Fruit fly (Drosophila melanogaster) whole organism, embryonic: ENCODE results near the gene Hn.

Experiments
- Abd-B ChIP-seq: fragments of 200-800 bp; sonication (Bioruptor generic); optimal IDR thresholded peaks from 2 replicates; lab custom pipeline; 2018; ENCODE audit warnings: missing biosample characterization, mild to moderate bottlenecking, missing genetic modification characterization, moderate library complexity
- Atf6 ChIP-seq: fragments of 200-800 bp; sonication (Bioruptor generic); IDR thresholded peaks from 2 replicates; pipeline ENCODE4 v1.3.6; 2022; ENCODE audit warnings: missing biosample characterization, missing genetic modification characterization
- BEAF-32 ChIP-seq: fragments of 200-800 bp; sonication (Bioruptor generic); optimal IDR thresholded peaks from 3 replicates; lab custom pipeline; 2017; ENCODE audit warnings: missing biosample characterization, missing genetic modification characterization, mild to moderate bottlenecking, moderate library complexity, missing genetic modification reagents
- CG10366 ChIP-seq: fragments of 200-800 bp; sonication (Bioruptor generic); IDR thresholded peaks from 2 replicates; pipeline ENCODE4 v1.3.6; 2022; ENCODE audit warnings: missing biosample characterization, missing genetic modification characterization
- CG11247 ChIP-seq: fragments of 200-800 bp; sonication (Bioruptor generic); IDR thresholded peaks from 2 replicates; pipeline ENCODE4 v1.3.6; 2022; ENCODE audit warnings: missing biosample characterization, missing genetic modification characterization
- CG12104 ChIP-seq: fragments of 200-800 bp; sonication (Bioruptor generic); optimal IDR thresholded peaks from 3 replicates; lab custom pipeline; 2016; ENCODE audit warnings: missing biosample characterization, missing genetic modification characterization
- CG13296 ChIP-seq: fragments of 200-800 bp; sonication (Bioruptor generic); optimal IDR thresholded peaks from 3 replicates; lab custom pipeline; 2018; ENCODE audit warnings: missing biosample characterization, mild to moderate bottlenecking, missing genetic modification characterization
- CG15011 ChIP-seq: fragments of 200-800 bp; sonication (Bioruptor generic); optimal IDR thresholded peaks from 3 replicates; lab custom pipeline; 2018; ENCODE audit warnings: missing biosample characterization, mild to moderate bottlenecking, missing genetic modification characterization
- CG16813 ChIP-seq: fragments of 200-800 bp; sonication (Bioruptor generic); IDR thresholded peaks from 3 replicates; pipeline ENCODE4 v1.3.6; 2022; ENCODE audit warnings: missing biosample characterization, missing genetic modification characterization; ENCODE audit not compliant: partially characterized antibody
- CG18599 ChIP-seq: fragments of 200-800 bp; sonication (Bioruptor generic); optimal IDR thresholded peaks from 3 replicates; lab custom pipeline; 2017; ENCODE audit warnings: missing biosample characterization, missing genetic modification characterization, mild to moderate bottlenecking, moderate library complexity, missing genetic modification reagents
- CG30431 ChIP-seq: fragments of 200-800 bp; sonication (Bioruptor generic); optimal IDR thresholded peaks from 2 replicates; lab custom pipeline; 2017; ENCODE audit warnings: missing biosample characterization, missing genetic modification characterization
- CG32532 ChIP-seq: fragments of 200-800 bp; sonication (Bioruptor generic); IDR thresholded peaks from 2 replicates; pipeline ENCODE4 v1.3.6; 2022; ENCODE audit warnings: missing biosample characterization, missing genetic modification characterization
- CG32767 ChIP-seq: fragments of 200-800 bp; sonication (Bioruptor generic); IDR thresholded peaks from 2 replicates; pipeline ENCODE4 v1.3.6; 2022; ENCODE audit warnings: missing biosample characterization, missing genetic modification characterization
- CG34224 ChIP-seq: fragments of 200-800 bp; sonication (Bioruptor generic); IDR thresholded peaks from 3 replicates; pipeline ENCODE4 v1.3.6; 2022; ENCODE audit warnings: missing biosample characterization, missing genetic modification characterization; ENCODE audit not compliant: partially characterized antibody
- CG4360 ChIP-seq: fragments of 200-800 bp; sonication (Bioruptor generic); IDR thresholded peaks from 2 replicates; pipeline ENCODE4 v1.3.6; 2022; ENCODE audit warnings: missing biosample characterization, missing genetic modification characterization
- CG4707 ChIP-seq: fragments of 200-800 bp; sonication (Bioruptor generic); optimal IDR thresholded peaks from 2 replicates; lab custom pipeline; 2018; ENCODE audit warnings: missing biosample characterization, mild to moderate bottlenecking, missing genetic modification characterization, moderate library complexity
- CG7372 ChIP-seq: fragments of 200-800 bp; sonication (Bioruptor generic); IDR thresholded peaks from 2 replicates; pipeline ENCODE4 v1.3.6; 2022; ENCODE audit warnings: missing biosample characterization, missing genetic modification characterization
- CG8478 ChIP-seq: fragments of >200 bp; optimal IDR thresholded peaks from 2 replicates; lab custom pipeline; 2018
- CG9797 ChIP-seq: fragments of 200-800 bp; sonication (Bioruptor generic); optimal IDR thresholded peaks from 3 replicates; lab custom pipeline; 2018; ENCODE audit warnings: missing biosample characterization, mild to moderate bottlenecking, missing genetic modification characterization
- CG9932 ChIP-seq: fragments of 200-800 bp; sonication (Bioruptor generic); IDR thresholded peaks from 2 replicates; pipeline ENCODE4 v1.3.6; 2022; ENCODE audit warnings: missing biosample characterization, missing genetic modification characterization
- CrebB ChIP-seq: fragments of 200-800 bp; sonication (Bioruptor generic); optimal IDR thresholded peaks from 3 replicates; lab custom pipeline; 2018; ENCODE audit warnings: missing biosample characterization, mild to moderate bottlenecking, missing genetic modification characterization
- Dbx ChIP-seq: fragments of 200-800 bp; sonication (Bioruptor generic); IDR thresholded peaks from 3 replicates; pipeline ENCODE4 v1.3.6; 2022; ENCODE audit warnings: missing biosample characterization, missing genetic modification characterization
- Ets65A ChIP-seq: fragments of 200-800 bp; sonication (Bioruptor generic); peaks from one replicate; lab custom pipeline; 2016; ENCODE audit warnings: missing biosample characterization, missing genetic modification characterization
- H15 ChIP-seq: fragments of 200-800 bp; sonication (Bioruptor generic); IDR thresholded peaks from 3 replicates; pipeline ENCODE4 v1.3.6; 2022; ENCODE audit warnings: missing biosample characterization, missing genetic modification characterization
- HLH4C ChIP-seq: fragments of 200-800 bp; sonication (Bioruptor generic); IDR thresholded peaks from 3 replicates; pipeline ENCODE4 v1.3.6; 2022; ENCODE audit warnings: missing biosample characterization, missing genetic modification characterization; ENCODE audit not compliant: partially characterized antibody
- HmgZ ChIP-seq: fragments of 200-800 bp; sonication (Bioruptor generic); optimal IDR thresholded peaks from 2 replicates; lab custom pipeline; 2018; ENCODE audit warnings: missing biosample characterization, mild to moderate bottlenecking, missing genetic modification characterization
- Hr3 ChIP-seq: fragments of 200-800 bp; sonication (Bioruptor generic); optimal IDR thresholded peaks from 3 replicates; lab custom pipeline; 2016; ENCODE audit warnings: missing biosample characterization, missing genetic modification characterization
- NFAT ChIP-seq: fragments of 200-800 bp; sonication (Bioruptor generic); IDR thresholded peaks from 2 replicates; pipeline ENCODE4 v1.3.6; 2022; ENCODE audit warnings: missing biosample characterization, missing genetic modification characterization
- Nf-YA ChIP-seq: fragments of 200-800 bp; sonication (Bioruptor generic); IDR thresholded peaks from 2 replicates; pipeline ENCODE4 v1.3.6; 2022; ENCODE audit warnings: missing biosample characterization, missing genetic modification characterization
- Rx ChIP-seq: fragments of 200-800 bp; sonication (Bioruptor generic); IDR thresholded peaks from 2 replicates; pipeline ENCODE4 v1.3.6; 2022; ENCODE audit warnings: missing biosample characterization, missing genetic modification characterization
- Sox100B ChIP-seq: fragments of 200-800 bp; sonication (Bioruptor generic); optimal IDR thresholded peaks from 3 replicates; lab custom pipeline; 2018; ENCODE audit warnings: missing biosample characterization, mild to moderate bottlenecking, missing genetic modification characterization
- ab ChIP-seq: fragments of 200-800 bp; sonication (Bioruptor generic); optimal IDR thresholded peaks from 2 replicates; lab custom pipeline; 2016; ENCODE audit warnings: missing biosample characterization, missing genetic modification characterization
- bigmax ChIP-seq: fragments of 200-800 bp; sonication (Bioruptor generic); optimal IDR thresholded peaks from 2 replicates; lab custom pipeline; 2018; ENCODE audit warnings: missing biosample characterization, mild to moderate bottlenecking, missing genetic modification characterization
- bowl ChIP-seq: fragments of 200-800 bp; sonication (Bioruptor generic); IDR thresholded peaks from 2 replicates; pipeline ENCODE4 v1.3.6; 2022; ENCODE audit warnings: missing biosample characterization, missing genetic modification characterization
- caup ChIP-seq: fragments of 200-800 bp; sonication (Bioruptor generic); optimal IDR thresholded peaks from 3 replicates; lab custom pipeline; 2017; ENCODE audit warnings: missing biosample characterization, mild to moderate bottlenecking, missing genetic modification characterization, moderate library complexity; ENCODE audit not compliant: severe bottlenecking
- crp ChIP-seq, 2 experiments: fragments of 200-800 bp; sonication (Bioruptor generic); optimal IDR thresholded peaks; 2 replicates in 1 of 2; 3 replicates in 1 of 2; lab custom pipeline; 2017; ENCODE audit warnings: missing biosample characterization in 2 of 2, missing genetic modification characterization in 2 of 2, mild to moderate bottlenecking in 1 of 2, moderate library complexity in 1 of 2
- dan ChIP-seq: fragments of 200-800 bp; sonication (Bioruptor generic); IDR thresholded peaks from 2 replicates; pipeline ENCODE4 v1.3.6; 2022; ENCODE audit warnings: missing biosample characterization, missing genetic modification characterization
- dm ChIP-seq: fragments of 200-800 bp; sonication (Bioruptor generic); optimal IDR thresholded peaks from 3 replicates; lab custom pipeline; 2016; ENCODE audit warnings: missing biosample characterization, missing genetic modification characterization
- en ChIP-seq: fragments of 200-800 bp; sonication (Bioruptor generic); optimal IDR thresholded peaks from 2 replicates; lab custom pipeline; 2016; ENCODE audit warnings: missing biosample characterization, missing genetic modification characterization
- fd102C ChIP-seq: fragments of 200-800 bp; sonication (Bioruptor generic); optimal IDR thresholded peaks from 2 replicates; lab custom pipeline; 2018; ENCODE audit warnings: missing biosample characterization, mild to moderate bottlenecking, missing genetic modification characterization, moderate library complexity
- gcm2 ChIP-seq: fragments of 200-800 bp; sonication (Bioruptor generic); optimal IDR thresholded peaks from 2 replicates; lab custom pipeline; 2016; ENCODE audit warnings: missing biosample characterization, missing genetic modification characterization
- gt ChIP-seq: fragments of 200-800 bp; sonication (Bioruptor generic); IDR thresholded peaks from 2 replicates; pipeline ENCODE4 v1.3.6; 2022; ENCODE audit warnings: missing biosample characterization, missing genetic modification characterization
- lbe ChIP-seq: fragments of 200-800 bp; sonication (Bioruptor generic); optimal IDR thresholded peaks from 2 replicates; lab custom pipeline; 2016; ENCODE audit warnings: missing biosample characterization, mild to moderate bottlenecking, missing genetic modification characterization
- mirr ChIP-seq: fragments of 200-800 bp; sonication (Bioruptor generic); optimal IDR thresholded peaks from 3 replicates; lab custom pipeline; 2018; ENCODE audit warnings: missing biosample characterization, mild to moderate bottlenecking, missing genetic modification characterization
- mld ChIP-seq: fragments of 200-800 bp; sonication (Bioruptor generic); IDR thresholded peaks from 3 replicates; pipeline ENCODE4 v1.3.6; 2022; ENCODE audit warnings: missing biosample characterization, missing genetic modification characterization; ENCODE audit not compliant: partially characterized antibody
- onecut ChIP-seq: fragments of 200-800 bp; sonication (Bioruptor generic); IDR thresholded peaks from 2 replicates; pipeline ENCODE4 v1.3.6; 2022; ENCODE audit warnings: missing biosample characterization, missing genetic modification characterization
- pros ChIP-seq: fragments of 200-800 bp; sonication (Bioruptor generic); optimal IDR thresholded peaks from 3 replicates; lab custom pipeline; 2019; ENCODE audit warnings: missing biosample characterization, mild to moderate bottlenecking, missing genetic modification characterization, moderate library complexity
- shn ChIP-seq: fragments of 200-800 bp; sonication (Bioruptor generic); optimal IDR thresholded peaks from 3 replicates; lab custom pipeline; 2016; ENCODE audit warnings: missing biosample characterization, missing genetic modification characterization
- sqz ChIP-seq: fragments of 200-800 bp; sonication (Bioruptor generic); optimal IDR thresholded peaks from 3 replicates; lab custom pipeline; 2018; ENCODE audit warnings: missing biosample characterization, mild to moderate bottlenecking, missing genetic modification characterization

Hn gene

DNA sequence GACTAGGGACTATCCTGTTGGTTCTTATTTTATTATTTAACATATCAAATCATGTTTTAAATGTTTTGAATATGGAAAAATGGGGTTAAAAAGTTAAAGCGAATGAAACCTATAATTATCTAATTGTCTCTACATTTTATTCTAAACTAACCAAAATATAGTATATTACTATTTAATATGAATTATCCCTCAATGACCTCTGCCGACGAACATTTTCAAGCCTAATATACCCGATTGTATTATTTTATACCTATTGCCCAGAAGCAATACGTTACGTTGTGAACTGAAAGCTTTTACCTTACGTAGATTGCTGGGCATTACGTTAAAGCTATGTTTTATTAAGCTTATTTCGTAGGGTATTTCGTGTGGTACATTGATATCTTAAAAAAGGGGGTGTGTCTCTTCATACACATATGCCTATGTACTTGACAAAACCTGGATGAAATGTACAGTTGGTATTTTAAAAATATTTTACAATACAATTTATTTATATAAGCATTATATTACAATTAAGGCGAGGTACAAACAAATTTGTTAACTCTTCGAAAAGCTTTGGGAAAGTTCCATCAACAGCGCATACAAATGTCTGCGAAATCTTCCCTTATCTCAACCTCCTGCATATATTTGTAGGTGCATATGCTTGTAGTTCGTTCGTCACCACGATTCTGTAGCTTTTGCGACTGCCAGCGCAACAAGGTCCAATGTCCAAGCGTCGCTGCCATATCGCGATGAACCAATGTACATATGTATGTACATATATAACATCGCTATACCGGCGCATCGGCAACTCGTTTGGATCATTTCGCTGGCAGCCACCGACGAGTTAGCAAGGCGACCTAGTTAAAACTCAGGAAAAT lies 41.5 kb upstream of the Hn start, which contains the start of gene Mcad (continued):
- peak; percentile 95 for TF ChIP-seq CG13296 (GFP tag; lab: Kevin White, UChicago)
- TF ChIP-seq CG9797 (GFP tag; lab: Kevin White, UChicago), result no peak
- no peak for TF ChIP-seq HLH4C (GFP tag; lab: Robert Waterston, UW)
- peak; percentile 96 for TF ChIP-seq CG9932 (GFP tag; lab: Robert Waterston, UW)
- peak; percentile 92 for TF ChIP-seq CG11247 (GFP tag; lab: Robert Waterston, UW)
- TF ChIP-seq CG30431 (GFP tag; lab: Kevin White, UChicago), result peak; percentile 23
- TF ChIP-seq HmgZ (tag; lab: Kevin White, UChicago), result peak; percentile 72
- TF ChIP-seq BEAF-32 (GFP tag; lab: Kevin White, UChicago), result no peak
- no peak for TF ChIP-seq bigmax (GFP tag; lab: Kevin White, UChicago)
- peak; percentile 93 for TF ChIP-seq caup (GFP tag; lab: Kevin White, UChicago)
- no peak for TF ChIP-seq CG4707 (GFP tag; lab: Kevin White, UChicago)
- peak; percentile 36 for TF ChIP-seq ab
- peak; percentile 20 for TF ChIP-seq mirr (GFP tag; lab: Kevin White, UChicago)
- peak; percentile 90 for TF ChIP-seq Hr3 (GFP tag; lab: Kevin White, UChicago)
- no peak for TF ChIP-seq pros (GFP tag; lab: Kevin White, UChicago)
- TF ChIP-seq gcm2, result peak; percentile 55
- no peak for TF ChIP-seq mld (GFP tag; lab: Robert Waterston, UW)
- peak; percentile 97 for TF ChIP-seq CG18599 (GFP tag; lab: Kevin White, UChicago)
- peak; percentile 91 for TF ChIP-seq CG32767 (GFP tag; lab: Robert Waterston, UW)
- no peak for TF ChIP-seq CG8478 (lab: Kevin White, UChicago)
- TF ChIP-seq sqz (GFP tag; lab: Kevin White, UChicago), result peak; percentile 67
- peak; percentile 85 for TF ChIP-seq CG32532 (GFP tag; lab: Robert Waterston, UW)
- TF ChIP-seq bowl (GFP tag; lab: Robert Waterston, UW), result peak; percentile 69
- TF ChIP-seq crp (GFP tag; optimal IDR thresholded peaks at IDR 0.05; lab: Kevin White, UChicago), result peak in 1 of 2 experiments; percentile 37
- peak; percentile 95 for TF ChIP-seq CG12104 (GFP tag; lab: Kevin White, UChicago)
- TF ChIP-seq NFAT (GFP tag; lab: Robert Waterston, UW), result peak; percentile 73
- TF ChIP-seq CG10366 (GFP tag; lab: Robert Waterston, UW), result peak; percentile 92
- TF ChIP-seq dm (GFP tag; lab: Kevin White, UChicago), result no peak
- TF ChIP-seq Nf-YA (GFP tag; lab: Robert Waterston, UW), result peak; percentile 87
- TF ChIP-seq Sox100B (GFP tag; lab: Kevin White, UChicago), result peak; percentile 97
- TF ChIP-seq H15 (GFP tag; lab: Robert Waterston, UW), result peak; percentile 78
- no peak for TF ChIP-seq dan (GFP tag; lab: Robert Waterston, UW)
- no peak for TF ChIP-seq shn (GFP tag; lab: Kevin White, UChicago)
- peak; percentile 90 for TF ChIP-seq Atf6 (GFP tag; lab: Robert Waterston, UW)
- TF ChIP-seq CrebB (tag; lab: Kevin White, UChicago), result peak; percentile 10
- peak; percentile 97 for TF ChIP-seq Dbx
- no peak for TF ChIP-seq fd102C (GFP tag; lab: Kevin White, UChicago)
- TF ChIP-seq Abd-B (GFP tag; lab: Kevin White, UChicago), result peak; percentile 96
- TF ChIP-seq CG34224 (GFP tag; lab: Robert Waterston, UW), result no peak
- TF ChIP-seq gt, result peak; percentile 64
- TF ChIP-seq CG15011 (GFP tag; lab: Kevin White, UChicago), result peak; percentile 96
- no peak for TF ChIP-seq en (GFP tag; lab: Kevin White, UChicago)
- TF ChIP-seq onecut (GFP tag; lab: Robert Waterston, UW), result peak; percentile 84
- TF ChIP-seq Ets65A (GFP tag; lab: Kevin White, UChicago), result peak; percentile 94
- TF ChIP-seq Rx (GFP tag; lab: Robert Waterston, UW), result peak; percentile 88
- peak; percentile 97 for TF ChIP-seq lbe (GFP tag; lab: Kevin White, UChicago)
- TF ChIP-seq CG16813 (GFP tag; lab: Robert Waterston, UW), result no peak
- peak; percentile 52; the same call in 1 of the 2 replicates for TF ChIP-seq CG4360 (GFP tag; lab: Robert Waterston, UW)
- peak; percentile 89 for TF ChIP-seq CG7372 (GFP tag; lab: Robert Waterston, UW)
